Worm (Caenorhabditis elegans): ENCODE results near the gene sre-21.

sre-21 gene

ce11 chrV:17723142-17723781, 49.7 kb downstream of the sre-21 start:
- TF ChIP-seq nhr-10 (tag; optimal IDR thresholded peaks at IDR 0.05) (no peak), egl-27 (tag; optimal IDR thresholded peaks at IDR 0.05) (no peak), elt-3 (tag; optimal IDR thresholded peaks at IDR 0.05) (no peak), mdl-1 (tag; optimal IDR thresholded peaks at IDR 0.05) (no peak), ama-1 (optimal IDR thresholded peaks at IDR 0.05) (no peak), C34F6.9 (tag; optimal IDR thresholded peaks at IDR 0.05) (no peak), skn-1 (tag; optimal IDR thresholded peaks at IDR 0.05) (no peak), nhr-11 (tag; optimal IDR thresholded peaks at IDR 0.05) (no peak), snpc-4 (tag; optimal IDR thresholded peaks at IDR 0.05) (no peak), crh-2 (tag; optimal IDR thresholded peaks at IDR 0.05) (no peak), nhr-237 (tag; optimal IDR thresholded peaks at IDR 0.05) (no peak), sma-9 (GFP tag; optimal IDR thresholded peaks at IDR 0.05) (no peak), sma-9 (tag; optimal IDR thresholded peaks at IDR 0.05) (no peak), aly-2 (tag; optimal IDR thresholded peaks at IDR 0.05) (no peak), ceh-82 (tag; optimal IDR thresholded peaks at IDR 0.05) (no peak), blmp-1 (tag; optimal IDR thresholded peaks at IDR 0.05; ENCODE audit: insufficient read depth) (no peak), zag-1 (tag; optimal IDR thresholded peaks at IDR 0.05) (no peak), gmeb-1 (tag; optimal IDR thresholded peaks at IDR 0.05) (no peak), unc-39 (tag; optimal IDR thresholded peaks at IDR 0.05) (no peak), nhr-129 (tag; optimal IDR thresholded peaks at IDR 0.05) (no peak)

- no peak for TF ChIP-seq skn-1 (tag; optimal IDR thresholded peaks at IDR 0.05)
- no peak for TF ChIP-seq nhr-23 (tag; optimal IDR thresholded peaks at IDR 0.05)
- no peak for TF ChIP-seq unc-55 (GFP tag; optimal IDR thresholded peaks at IDR 0.05)
- TF ChIP-seq nhr-237 (tag; optimal IDR thresholded peaks at IDR 0.05), result no peak
- no peak for TF ChIP-seq snpc-4 (tag; optimal IDR thresholded peaks at IDR 0.05)
- no peak for TF ChIP-seq alr-1 (tag; optimal IDR thresholded peaks at IDR 0.05)
- TF ChIP-seq gmeb-1 (tag; optimal IDR thresholded peaks at IDR 0.05), result no peak
These were observed 50.5 kb downstream of the sre-21 start for ce11 chrV:17722553-17722952.

ce11 chrV:17721709-17722108, 51.3 kb downstream of the sre-21 start:
- TF ChIP-seq elt-3 (tag; optimal IDR thresholded peaks at IDR 0.05), result no peak
- TF ChIP-seq nhr-10 (tag; optimal IDR thresholded peaks at IDR 0.05), result no peak
- no peak for TF ChIP-seq lin-13 (GFP tag; optimal IDR thresholded peaks at IDR 0.05)
- TF ChIP-seq ztf-11 (tag; optimal IDR thresholded peaks at IDR 0.05), result no peak
- TF ChIP-seq ceh-16 (tag; optimal IDR thresholded peaks at IDR 0.05), result no peak
- TF ChIP-seq aly-2 (tag; optimal IDR thresholded peaks at IDR 0.05), result no peak
- TF ChIP-seq C34F6.9 (tag; optimal IDR thresholded peaks at IDR 0.05), result no peak
- no peak for TF ChIP-seq dmd-4 (tag; optimal IDR thresholded peaks at IDR 0.05)
- TF ChIP-seq mab-5 (tag; optimal IDR thresholded peaks at IDR 0.05), result no peak
- no peak for TF ChIP-seq F13H6.1 (tag; optimal IDR thresholded peaks at IDR 0.05)
- TF ChIP-seq ZK546.5 (tag; optimal IDR thresholded peaks at IDR 0.05), result no peak
- TF ChIP-seq gmeb-1 (tag; optimal IDR thresholded peaks at IDR 0.05), result peak; percentile 20
- TF ChIP-seq nhr-237 (tag; optimal IDR thresholded peaks at IDR 0.05), result no peak
- no peak for TF ChIP-seq nhr-21 (tag; optimal IDR thresholded peaks at IDR 0.05)
- TF ChIP-seq mdl-1 (tag; optimal IDR thresholded peaks at IDR 0.05), result no peak
- no peak for TF ChIP-seq lin-11 (tag; optimal IDR thresholded peaks at IDR 0.05)
- TF ChIP-seq nhr-129 (tag; optimal IDR thresholded peaks at IDR 0.05), result peak; percentile 28
- TF ChIP-seq nhr-11 (tag; optimal IDR thresholded peaks at IDR 0.05), result no peak
- no peak for TF ChIP-seq nhr-23 (tag; optimal IDR thresholded peaks at IDR 0.05)
- TF ChIP-seq nhr-6 (tag; optimal IDR thresholded peaks at IDR 0.05), result no peak
- TF ChIP-seq ceh-82 (tag; optimal IDR thresholded peaks at IDR 0.05), result no peak
- no peak for TF ChIP-seq blmp-1 (tag; optimal IDR thresholded peaks at IDR 0.05; ENCODE audit: insufficient read depth)
- TF ChIP-seq egl-27 (tag; optimal IDR thresholded peaks at IDR 0.05), result no peak
- no peak for TF ChIP-seq elt-1 (tag; optimal IDR thresholded peaks at IDR 0.05)
- no peak for TF ChIP-seq sma-3 (GFP tag; optimal IDR thresholded peaks at IDR 0.05)
- no peak for TF ChIP-seq unc-55 (GFP tag; optimal IDR thresholded peaks at IDR 0.05)
- peak; percentile 75 for TF ChIP-seq fos-1 (tag; optimal IDR thresholded peaks at IDR 0.05)
- TF ChIP-seq nhr-77 (tag; optimal IDR thresholded peaks at IDR 0.05), result no peak
- peak; percentile 62 for TF ChIP-seq sma-9 (GFP tag; optimal IDR thresholded peaks at IDR 0.05)
- TF ChIP-seq sma-9 (tag; optimal IDR thresholded peaks at IDR 0.05), result no peak
- no peak for TF ChIP-seq nhr-25 (tag; optimal IDR thresholded peaks at IDR 0.05)
- TF ChIP-seq unc-39 (tag; optimal IDR thresholded peaks at IDR 0.05), result no peak
- TF ChIP-seq mbf-1 (tag; optimal IDR thresholded peaks at IDR 0.05), result no peak
- TF ChIP-seq unc-62 (GFP tag; optimal IDR thresholded peaks at IDR 0.05), result no peak
- no peak for TF ChIP-seq ztf-1 (GFP tag; conservative IDR thresholded peaks at IDR 0.05)
- TF ChIP-seq alr-1 (tag; optimal IDR thresholded peaks at IDR 0.05), result no peak
- no peak for TF ChIP-seq peb-1 (tag; optimal IDR thresholded peaks at IDR 0.05)

Data from whole organism, L2 larva.